Fruit fly (Drosophila melanogaster) Kc167 (cell line): ENCODE results near the gene RIOK2.

ENCODE experiments used
- Myc ChIP-seq: fragments of >200 bp; optimal IDR thresholded peaks from 2 replicates; lab custom pipeline; 2017; ENCODE audit warnings: missing external identifiers
- ttk ChIP-seq: sonication (Bioruptor generic); optimal IDR thresholded peaks from 2 replicates; lab custom pipeline; 2017; ENCODE audit warnings: missing external identifiers

- no peak for TF ChIP-seq ttk (lab: Kevin White, UChicago)
- no peak for TF ChIP-seq Myc (lab: Kevin White, UChicago)
Observed at dm6 chr3R:25239880-25240279, 25.8 kb upstream of the RIOK2 start, which contains the start of gene to.
